Worm (Caenorhabditis elegans): Measurements from ENCODE around the gene W02C12.2.

Gene W02C12.2

ce11 chrIV:4018692-4019387, 11.1 kb upstream of the W02C12.2 start:
- TF ChIP-seq elt-3 (tag; optimal IDR thresholded peaks at IDR 0.05) (no peak), unc-39 (tag; optimal IDR thresholded peaks at IDR 0.05) (no peak), ZK546.5 (tag; optimal IDR thresholded peaks at IDR 0.05) (no peak), unc-62 (GFP tag; optimal IDR thresholded peaks at IDR 0.05) (no peak), eor-1 (tag; optimal IDR thresholded peaks at IDR 0.05) (no peak), nhr-11 (tag; optimal IDR thresholded peaks at IDR 0.05) (no peak), nhr-12 (tag; optimal IDR thresholded peaks at IDR 0.05) (no peak), lsy-12 (tag; optimal IDR thresholded peaks at IDR 0.05) (no peak), pha-4 (tag; optimal IDR thresholded peaks at IDR 0.05) (no peak), zag-1 (tag; optimal IDR thresholded peaks at IDR 0.05) (no peak), egl-5 (tag; optimal IDR thresholded peaks at IDR 0.05) (peak; percentile 33), elt-2 (tag; optimal IDR thresholded peaks at IDR 0.05) (peak; percentile 47), nhr-43 (tag; optimal IDR thresholded peaks at IDR 0.05; ENCODE audit: poor library complexity, severe bottlenecking) (no peak), ama-1 (optimal IDR thresholded peaks at IDR 0.05) (peak; percentile 11), aly-2 (tag; optimal IDR thresholded peaks at IDR 0.05) (no peak), skn-1 (tag; optimal IDR thresholded peaks at IDR 0.05) (no peak)

DNA sequence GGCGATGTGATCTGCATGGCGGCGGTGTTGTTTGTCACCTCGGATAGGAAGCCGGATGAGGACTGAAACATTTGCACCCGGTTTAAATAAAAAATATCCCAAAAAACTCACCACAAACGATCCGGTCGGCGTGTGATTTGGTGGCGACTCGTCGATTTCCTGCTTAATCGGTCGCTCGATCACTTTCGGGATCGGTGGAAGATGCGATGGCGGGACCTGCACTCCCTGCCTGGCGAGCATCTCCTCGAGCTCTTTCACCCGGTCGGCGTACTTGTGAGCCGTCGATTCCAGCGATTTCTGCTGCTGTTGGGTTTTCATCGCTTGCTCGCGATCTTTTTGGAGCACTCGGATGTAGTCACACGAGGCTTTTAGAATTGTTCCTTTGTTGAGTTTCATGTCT, 8.9 kb upstream of the W02C12.2 start:
- TF ChIP-seq hmg-11 (tag; optimal IDR thresholded peaks at IDR 0.05), result no peak
- TF ChIP-seq ZK546.5 (tag; optimal IDR thresholded peaks at IDR 0.05), result no peak

ce11 chrIV:4015660-4016059, 7.9 kb upstream of the W02C12.2 start:
- TF ChIP-seq ceh-9 (tag; optimal IDR thresholded peaks at IDR 0.05) (no peak), elt-1 (tag; optimal IDR thresholded peaks at IDR 0.05) (no peak), nhr-23 (tag; optimal IDR thresholded peaks at IDR 0.05) (no peak), elt-2 (tag; optimal IDR thresholded peaks at IDR 0.05) (no peak), mml-1 (tag; optimal IDR thresholded peaks at IDR 0.05) (no peak), nhr-77 (tag; optimal IDR thresholded peaks at IDR 0.05) (no peak), nhr-43 (tag; optimal IDR thresholded peaks at IDR 0.05; ENCODE audit: poor library complexity, severe bottlenecking) (no peak), nhr-67 (tag; optimal IDR thresholded peaks at IDR 0.05) (no peak), unc-62 (GFP tag; optimal IDR thresholded peaks at IDR 0.05) (no peak), ztf-4 (tag; optimal IDR thresholded peaks at IDR 0.05) (no peak), tbx-2 (tag; optimal IDR thresholded peaks at IDR 0.05) (no peak), pqm-1 (tag; optimal IDR thresholded peaks at IDR 0.05) (no peak), ZK546.5 (tag; optimal IDR thresholded peaks at IDR 0.05) (no peak), lin-39 (tag; optimal IDR thresholded peaks at IDR 0.05) (no peak), nhr-76 (tag; optimal IDR thresholded peaks at IDR 0.05) (no peak)

- TF ChIP-seq ztf-4 (tag; optimal IDR thresholded peaks at IDR 0.05), result no peak
- TF ChIP-seq nhr-23 (tag; optimal IDR thresholded peaks at IDR 0.05), result no peak
- peak; percentile 46 for TF ChIP-seq nhr-77 (tag; optimal IDR thresholded peaks at IDR 0.05)
- TF ChIP-seq mdl-1 (tag; optimal IDR thresholded peaks at IDR 0.05), result no peak
- TF ChIP-seq ceh-9 (tag; optimal IDR thresholded peaks at IDR 0.05), result no peak
- no peak for TF ChIP-seq lin-39 (tag; optimal IDR thresholded peaks at IDR 0.05)
- TF ChIP-seq ceh-16 (tag; optimal IDR thresholded peaks at IDR 0.05), result no peak
- TF ChIP-seq egl-27 (tag; optimal IDR thresholded peaks at IDR 0.05), result no peak
- TF ChIP-seq nhr-25 (tag; optimal IDR thresholded peaks at IDR 0.05), result no peak
- TF ChIP-seq elt-2 (tag; optimal IDR thresholded peaks at IDR 0.05), result peak; percentile 2
- no peak for TF ChIP-seq ZK546.5 (tag; optimal IDR thresholded peaks at IDR 0.05)
- no peak for TF ChIP-seq fos-1 (tag; optimal IDR thresholded peaks at IDR 0.05)
- peak; percentile 7 for TF ChIP-seq R02D3.7 (tag; optimal IDR thresholded peaks at IDR 0.05)
These were observed 6.6 kb upstream of the W02C12.2 start for ce11 chrIV:4014341-4014826.

DNA sequence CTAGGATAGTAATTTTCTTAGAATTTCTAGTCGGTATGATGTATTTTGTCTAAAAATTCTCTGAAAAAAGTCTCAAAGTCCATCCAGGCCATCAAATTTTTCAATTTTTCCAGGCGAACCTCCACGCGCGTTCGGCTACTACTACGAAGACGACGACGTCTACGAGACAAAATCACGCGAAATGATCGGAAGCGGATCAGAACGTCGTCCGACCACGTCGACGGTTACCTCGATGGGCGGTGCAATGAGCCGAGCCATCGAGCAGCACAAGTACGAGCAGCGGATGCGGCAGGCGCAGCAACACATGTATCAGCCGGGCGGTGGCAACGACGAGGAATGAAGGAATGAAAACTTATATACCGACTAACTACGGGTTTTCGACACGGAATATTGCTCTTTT, 5.8 kb upstream of the W02C12.2 start:
- TF ChIP-seq nhr-12 (tag; optimal IDR thresholded peaks at IDR 0.05) (no peak), nhr-67 (tag; optimal IDR thresholded peaks at IDR 0.05) (no peak), nfya-1 (tag; optimal IDR thresholded peaks at IDR 0.05; ENCODE audit: insufficient read depth) (no peak), nhr-43 (tag; optimal IDR thresholded peaks at IDR 0.05; ENCODE audit: poor library complexity, severe bottlenecking) (no peak), nhr-23 (tag; optimal IDR thresholded peaks at IDR 0.05) (no peak)
